Fruit fly (Drosophila melanogaster) whole organism, pupa: ENCODE results near the gene Pif1.

ENCODE experiments used
- CG10348 ChIP-seq: fragments of 200-800 bp; sonication (Bioruptor generic); IDR thresholded peaks from 2 replicates; pipeline ENCODE4 v1.3.6; 2022; ENCODE audit warnings: missing biosample characterization, missing genetic modification characterization
- CG12605 ChIP-seq: fragments of 200-800 bp; sonication (Bioruptor generic); IDR thresholded peaks from 2 replicates; pipeline ENCODE4 v1.3.6; 2022; ENCODE audit warnings: missing biosample characterization, missing genetic modification characterization
- CG13204 ChIP-seq: fragments of 200-800 bp; sonication (Bioruptor generic); optimal IDR thresholded peaks from 2 replicates; lab custom pipeline; 2018; ENCODE audit warnings: missing biosample characterization, mild to moderate bottlenecking, missing genetic modification characterization, moderate library complexity
- CG14655 ChIP-seq: fragments of 200-800 bp; sonication (Bioruptor generic); optimal IDR thresholded peaks from 3 replicates; lab custom pipeline; 2017; ENCODE audit warnings: mild to moderate bottlenecking, missing biosample characterization, missing genetic modification reagents, missing genetic modification characterization
- CG15710 ChIP-seq: fragments of 200-800 bp; sonication (Bioruptor generic); optimal IDR thresholded peaks from 2 replicates; lab custom pipeline; 2018; ENCODE audit warnings: missing biosample characterization, mild to moderate bottlenecking, missing genetic modification characterization, moderate library complexity
- CG17806 ChIP-seq: fragments of 200-800 bp; sonication (Bioruptor generic); optimal IDR thresholded peaks from 2 replicates; lab custom pipeline; 2018; ENCODE audit warnings: missing biosample characterization, mild to moderate bottlenecking, missing genetic modification characterization, moderate library complexity
- CG32121 ChIP-seq: fragments of 200-800 bp; sonication (Bioruptor generic); IDR thresholded peaks from 2 replicates; pipeline ENCODE4 v1.3.6; 2022; ENCODE audit warnings: missing biosample characterization, missing genetic modification characterization
- CG34367 ChIP-seq: fragments of 200-800 bp; sonication (Bioruptor generic); optimal IDR thresholded peaks from 2 replicates; lab custom pipeline; 2018; ENCODE audit warnings: missing biosample characterization, mild to moderate bottlenecking, missing genetic modification characterization
- CG4496 ChIP-seq: fragments of 200-800 bp; sonication (Bioruptor generic); IDR thresholded peaks from 3 replicates; pipeline ENCODE4 v1.3.6; 2022; ENCODE audit warnings: missing biosample characterization, missing genetic modification characterization
- CG8159 ChIP-seq: fragments of 200-800 bp; sonication (Bioruptor generic); optimal IDR thresholded peaks from 3 replicates; lab custom pipeline; 2018; ENCODE audit warnings: missing biosample characterization, mild to moderate bottlenecking, missing genetic modification characterization, moderate library complexity
- CG8301 ChIP-seq: fragments of 200-800 bp; sonication (Bioruptor generic); optimal IDR thresholded peaks from 2 replicates; lab custom pipeline; 2018; ENCODE audit warnings: missing biosample characterization, mild to moderate bottlenecking, missing genetic modification characterization
- CG9948 ChIP-seq: fragments of 200-800 bp; sonication (Bioruptor generic); optimal IDR thresholded peaks from 2 replicates; lab custom pipeline; 2018; ENCODE audit warnings: missing biosample characterization, mild to moderate bottlenecking, missing genetic modification characterization, moderate library complexity
- D1 ChIP-seq: fragments of 200-800 bp; sonication (Bioruptor generic); optimal IDR thresholded peaks from 2 replicates; lab custom pipeline; 2018; ENCODE audit warnings: missing biosample characterization, mild to moderate bottlenecking, missing genetic modification characterization, moderate library complexity
- EcR ChIP-seq: fragments of 200-800 bp; sonication (Bioruptor generic); optimal IDR thresholded peaks from 3 replicates; lab custom pipeline; 2019; ENCODE audit warnings: missing biosample characterization, missing genetic modification characterization, mild to moderate bottlenecking, moderate library complexity, missing genetic modification reagents
- Ets98B ChIP-seq: fragments of 200-800 bp; sonication (Bioruptor generic); IDR thresholded peaks from 2 replicates; pipeline ENCODE4 v1.3.6; 2022; ENCODE audit warnings: missing biosample characterization, missing genetic modification characterization
- Pif1A ChIP-seq: fragments of 200-800 bp; sonication (Bioruptor generic); optimal IDR thresholded peaks from 3 replicates; lab custom pipeline; 2016; ENCODE audit warnings: missing biosample characterization, missing genetic modification characterization
- Pif1B ChIP-seq: fragments of 200-800 bp; sonication (Bioruptor generic); optimal IDR thresholded peaks from 3 replicates; lab custom pipeline; 2016; ENCODE audit warnings: missing biosample characterization, missing genetic modification characterization
- Snoo ChIP-seq: fragments of 200-800 bp; sonication (Bioruptor generic); optimal IDR thresholded peaks from 3 replicates; lab custom pipeline; 2017; ENCODE audit warnings: missing biosample characterization, mild to moderate bottlenecking, missing genetic modification characterization, inconsistent platforms
- fd96Ca ChIP-seq: fragments of 200-800 bp; sonication (Bioruptor generic); IDR thresholded peaks from 3 replicates; pipeline ENCODE4 v1.3.6; 2022; ENCODE audit warnings: missing biosample characterization, missing genetic modification characterization
- gl ChIP-seq: fragments of 200-800 bp; sonication (Bioruptor generic); optimal IDR thresholded peaks from 2 replicates; lab custom pipeline; 2018; ENCODE audit warnings: missing biosample characterization, mild to moderate bottlenecking, missing genetic modification characterization
- rn ChIP-seq: fragments of 200-800 bp; sonication (Bioruptor generic); IDR thresholded peaks from 2 replicates; pipeline ENCODE4 v1.3.6; 2022; ENCODE audit warnings: missing biosample characterization, missing genetic modification characterization

Pif1 gene

DNA sequence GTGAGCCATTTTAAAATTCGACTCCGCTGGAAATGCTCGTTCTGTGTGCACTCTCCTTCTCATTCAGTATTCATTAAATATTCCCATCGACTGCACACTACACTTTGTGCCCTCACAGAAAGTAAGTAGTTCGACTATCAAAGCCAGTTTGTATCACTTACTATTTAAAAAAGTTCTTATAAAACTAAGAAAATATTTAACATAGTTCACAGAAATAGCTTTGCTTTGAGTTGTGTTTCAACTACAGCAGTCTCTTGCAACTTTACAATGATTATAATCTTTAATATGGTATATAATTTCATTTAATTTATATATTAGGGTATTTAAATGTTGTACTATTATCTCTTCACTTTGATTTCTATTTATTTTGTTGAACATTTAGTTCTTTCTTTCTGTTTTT lies 30.3 kb downstream of the Pif1 start:
- TF ChIP-seq CG9948 (tag; lab: Kevin White, UChicago) (no peak), CG14655 (peak; percentile 21), CG12605 (GFP tag; lab: Robert Waterston, UW) (no peak), D1 (tag; lab: Kevin White, UChicago) (no peak)

DNA sequence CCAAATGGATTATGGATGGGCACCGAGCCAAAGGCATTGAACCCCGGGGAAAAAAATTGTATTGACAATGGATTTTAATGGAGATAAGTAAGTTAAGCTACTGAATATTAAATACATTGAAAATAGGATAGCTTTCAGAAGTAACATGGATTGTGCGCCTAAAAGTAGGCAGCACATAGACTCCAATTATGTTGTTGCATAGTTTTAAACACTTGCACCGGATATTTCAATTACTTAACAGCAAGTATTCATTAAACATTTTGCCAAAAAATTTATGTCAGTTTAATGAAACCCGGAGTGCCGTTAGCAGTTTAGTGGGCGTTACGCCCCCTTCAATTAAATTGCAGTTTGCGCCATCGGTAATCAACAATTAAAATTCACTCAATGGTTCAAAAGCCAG lies 31.7 kb downstream of the Pif1 start:
- TF ChIP-seq CG8159 (tag; lab: Kevin White, UChicago) (no peak), Pif1A (GFP tag; lab: Kevin White, UChicago) (no peak), CG17806 (tag; lab: Kevin White, UChicago) (no peak), CG12605 (GFP tag; lab: Robert Waterston, UW) (no peak), CG8301 (tag; lab: Kevin White, UChicago) (no peak)

DNA sequence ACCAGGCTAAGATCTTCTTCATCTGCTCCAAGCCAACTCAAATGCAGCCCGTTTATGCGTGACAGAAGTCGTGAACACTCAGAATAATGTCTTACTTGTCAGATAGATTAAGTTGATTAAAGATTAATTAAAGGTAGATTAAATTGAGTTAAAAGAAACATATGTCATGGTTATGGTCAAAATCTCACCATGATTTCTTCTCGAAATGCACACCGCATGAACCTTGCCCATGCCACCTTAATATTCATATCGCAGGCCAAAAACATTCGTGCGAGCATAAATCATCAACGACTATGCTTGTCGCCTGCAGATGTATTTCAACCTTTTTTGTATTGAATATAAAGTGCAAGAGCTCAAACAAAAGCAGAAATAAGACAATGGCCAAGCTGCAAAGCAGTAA lies 32.7 kb downstream of the Pif1 start:
- TF ChIP-seq gl (tag; lab: Kevin White, UChicago), result peak; percentile 46
- TF ChIP-seq fd96Ca (GFP tag; lab: Robert Waterston, UW), result peak; percentile 90
- peak; percentile 78 for TF ChIP-seq Pif1B (GFP tag; lab: Kevin White, UChicago)
- TF ChIP-seq rn (GFP tag; lab: Robert Waterston, UW), result peak; percentile 37; the same call in 1 of the 2 replicates
- TF ChIP-seq CG34367, result peak; percentile 61
- peak; percentile 73 for TF ChIP-seq CG13204
- TF ChIP-seq CG15710 (tag; lab: Kevin White, UChicago), result peak; percentile 88
- TF ChIP-seq Ets98B (GFP tag; lab: Robert Waterston, UW), result peak; percentile 88
- peak; percentile 66 for TF ChIP-seq CG17806 (tag; lab: Kevin White, UChicago)
- TF ChIP-seq CG32121, result peak; percentile 87
- TF ChIP-seq CG14655, result peak; percentile 88
- TF ChIP-seq CG12605 (GFP tag; lab: Robert Waterston, UW), result peak; percentile 94
- TF ChIP-seq CG9948 (tag; lab: Kevin White, UChicago), result peak; percentile 80
- TF ChIP-seq Snoo, result peak; percentile 74
- TF ChIP-seq CG8301 (tag; lab: Kevin White, UChicago), result peak; percentile 89
- TF ChIP-seq CG4496 (GFP tag; lab: Robert Waterston, UW), result peak; percentile 91
- TF ChIP-seq CG8159 (tag; lab: Kevin White, UChicago), result peak; percentile 64
- no peak for TF ChIP-seq EcR
- TF ChIP-seq CG10348 (GFP tag; lab: Robert Waterston, UW), result no peak
- TF ChIP-seq D1 (tag; lab: Kevin White, UChicago), result no peak
- peak; percentile 76 for TF ChIP-seq Pif1A (GFP tag; lab: Kevin White, UChicago)

DNA sequence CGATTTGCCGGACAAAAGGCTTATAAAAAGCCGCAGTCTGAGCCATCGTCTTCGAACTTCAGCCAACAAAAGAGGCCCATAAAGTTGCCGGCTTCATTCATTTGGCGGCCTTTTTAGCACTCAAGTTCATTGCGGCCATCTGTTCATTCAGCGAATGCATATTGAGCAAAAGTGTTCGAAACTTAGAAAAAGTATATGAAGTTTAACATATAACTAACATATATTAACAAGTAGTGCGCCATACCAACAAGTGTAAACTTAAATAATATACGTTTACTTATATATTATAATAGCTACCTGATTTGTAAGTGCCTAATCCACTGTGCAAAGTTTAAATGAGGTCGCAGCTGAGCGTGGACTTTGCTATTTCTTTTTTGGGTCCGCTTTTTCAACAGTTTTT lies 33.5 kb downstream of the Pif1 start:
- peak; percentile 30 for TF ChIP-seq Pif1A (GFP tag; lab: Kevin White, UChicago)
- TF ChIP-seq CG9948 (tag; lab: Kevin White, UChicago), result peak; percentile 25
- no peak for TF ChIP-seq CG17806 (tag; lab: Kevin White, UChicago)
- peak; percentile 39; the same call in 2 of the 3 replicates for TF ChIP-seq CG4496 (GFP tag; lab: Robert Waterston, UW)
- no peak; the same call in 1 of the 2 replicates for TF ChIP-seq Ets98B (GFP tag; lab: Robert Waterston, UW)
- no peak for TF ChIP-seq CG15710 (tag; lab: Kevin White, UChicago)
- TF ChIP-seq CG12605 (GFP tag; lab: Robert Waterston, UW), result peak; percentile 47
- TF ChIP-seq CG32121, result peak; percentile 13; the same call in 1 of the 2 replicates
- no peak for TF ChIP-seq EcR
- 0 out of 2 replicates have a peak, but pooled peaks have one; percentile 20 for TF ChIP-seq rn (GFP tag; lab: Robert Waterston, UW)
- peak; percentile 22 for TF ChIP-seq CG8301 (tag; lab: Kevin White, UChicago)
- TF ChIP-seq CG14655, result peak; percentile 24
- TF ChIP-seq D1 (tag; lab: Kevin White, UChicago), result no peak

DNA sequence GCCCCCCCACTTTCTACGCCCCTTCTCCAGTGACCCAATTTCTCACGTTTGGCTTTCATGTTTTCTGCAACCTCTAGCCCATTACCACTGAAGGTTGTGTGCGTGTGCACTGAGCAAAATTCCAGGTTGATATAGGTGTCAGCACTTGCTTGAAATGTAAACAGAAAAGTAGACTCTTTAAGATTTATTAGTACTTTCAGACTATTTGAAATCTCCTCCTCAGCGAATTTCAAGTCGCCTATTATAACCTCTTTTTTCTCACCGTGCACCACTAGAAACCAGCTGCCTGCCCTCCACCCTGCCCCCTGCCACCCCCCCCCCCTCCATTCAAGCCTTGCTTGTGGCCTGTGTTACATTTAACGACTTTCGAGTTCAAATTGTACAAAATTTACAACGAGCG lies 34.7 kb downstream of the Pif1 start:
- TF ChIP-seq CG32121 (peak; percentile 64; the same call in 1 of the 2 replicates), CG9948 (tag; lab: Kevin White, UChicago) (peak; percentile 7), gl (tag; lab: Kevin White, UChicago) (no peak), CG14655 (peak; percentile 17), CG17806 (tag; lab: Kevin White, UChicago) (no peak), Snoo (no peak), CG10348 (GFP tag; lab: Robert Waterston, UW) (no peak), Ets98B (GFP tag; lab: Robert Waterston, UW) (peak; percentile 56), Pif1A (GFP tag; lab: Kevin White, UChicago) (no peak), CG8301 (tag; lab: Kevin White, UChicago) (peak; percentile 3), Pif1B (GFP tag; lab: Kevin White, UChicago) (no peak), EcR (no peak), rn (GFP tag; lab: Robert Waterston, UW) (no peak), CG34367 (no peak), fd96Ca (GFP tag; lab: Robert Waterston, UW) (peak; percentile 65; the same call in 2 of the 3 replicates), CG4496 (GFP tag; lab: Robert Waterston, UW) (peak; percentile 72; the same call in 2 of the 3 replicates)

DNA sequence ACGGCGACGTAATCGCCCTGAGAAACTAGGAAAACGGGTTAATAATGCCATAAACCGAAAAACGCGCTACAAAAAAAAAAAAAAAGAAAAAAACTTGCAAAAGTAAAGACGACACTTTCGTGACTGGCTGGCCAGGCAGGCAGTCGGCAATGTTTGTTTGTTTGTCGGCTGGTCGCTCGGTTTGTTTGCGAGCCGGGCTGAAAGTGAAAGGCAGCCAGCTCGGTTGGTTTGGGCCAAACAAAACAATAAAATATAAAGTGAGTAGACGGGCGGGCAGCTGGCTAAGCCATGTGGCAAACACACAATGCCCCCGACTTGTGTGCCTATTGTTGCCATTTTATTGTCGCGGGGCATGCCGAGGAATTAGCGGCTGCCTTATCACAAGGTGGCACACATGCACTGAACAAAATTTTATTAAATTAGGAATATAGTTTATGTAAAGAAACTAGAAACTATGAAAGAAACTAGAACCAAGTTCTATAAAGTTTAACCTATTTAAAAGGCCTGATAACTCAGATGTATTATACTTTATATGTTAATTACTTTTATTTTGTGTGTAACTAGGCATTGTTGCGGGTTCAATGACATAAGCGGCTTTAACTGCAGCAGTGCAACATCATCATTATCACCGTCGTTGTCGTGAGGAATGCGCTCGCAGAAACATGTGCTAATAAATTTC lies 41.2 kb downstream of the Pif1 start:
- TF ChIP-seq CG8301 (tag; lab: Kevin White, UChicago), result no peak
- TF ChIP-seq Ets98B (GFP tag; lab: Robert Waterston, UW), result peak; percentile 9; the same call in 1 of the 2 replicates
- TF ChIP-seq CG10348 (GFP tag; lab: Robert Waterston, UW), result no peak
- peak; percentile 59; the same call in 1 of the 2 replicates for TF ChIP-seq CG32121
- peak; percentile 2 for TF ChIP-seq CG14655
- peak; percentile 15 for TF ChIP-seq CG9948 (tag; lab: Kevin White, UChicago)
- TF ChIP-seq CG8159 (tag; lab: Kevin White, UChicago), result peak; percentile 4
